Fruit fly (Drosophila melanogaster): ENCODE data around the gene Clp.

Gene Clp

DNA sequence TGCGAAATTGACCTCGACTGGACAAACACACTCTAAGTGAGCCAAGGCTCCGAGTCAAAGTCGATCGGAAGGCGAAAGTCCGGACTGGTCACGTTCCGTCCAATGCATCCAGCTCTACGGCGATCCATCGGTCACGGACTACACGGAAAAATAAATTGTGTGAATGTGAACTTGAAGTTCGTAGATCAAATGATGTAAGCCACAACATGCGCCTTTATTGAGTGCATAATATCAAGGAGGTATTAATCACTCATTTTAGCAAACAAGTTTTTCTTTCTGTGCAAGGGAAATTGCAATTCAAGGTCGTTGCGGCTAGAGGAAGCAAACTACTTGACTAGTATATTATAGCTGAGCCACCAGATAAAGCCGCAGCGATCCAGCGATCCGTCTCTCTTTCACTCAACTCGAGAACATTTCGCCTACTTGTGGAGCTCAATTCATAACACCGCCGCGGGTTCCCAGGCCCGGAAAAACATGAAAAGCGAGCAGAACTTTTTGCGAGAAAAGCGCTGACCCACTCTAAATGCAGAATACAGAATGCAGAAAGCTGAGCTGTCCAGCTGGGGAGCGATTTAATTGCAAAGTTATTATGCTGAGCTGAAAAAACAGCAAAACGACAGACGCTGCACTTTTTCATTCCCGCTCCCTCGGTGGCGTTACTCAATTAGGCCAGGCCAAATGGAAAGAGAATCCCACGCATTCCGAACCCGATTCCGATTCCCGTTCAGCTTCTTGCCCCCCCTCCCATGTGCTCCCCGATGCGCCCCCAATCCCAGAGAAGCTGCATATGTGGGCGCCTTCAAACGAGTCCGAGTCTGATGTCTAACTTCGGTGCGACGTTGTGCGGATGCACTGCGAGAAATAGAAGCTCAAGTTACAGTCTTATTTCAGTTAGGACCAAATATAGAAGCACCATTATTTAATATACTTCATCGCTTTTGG, 24.4 kb downstream of the Clp start (continued):
- TF ChIP-seq CG1621 (tag; optimal IDR thresholded peaks at IDR 0.05) (peak; percentile 45), fd59A (GFP tag; optimal IDR thresholded peaks at IDR 0.05) (peak; percentile 23), CG9139 (GFP tag; optimal IDR thresholded peaks at IDR 0.05) (no peak), CG31627 (GFP tag; optimal IDR thresholded peaks at IDR 0.05) (no peak), vri (GFP tag; optimal IDR thresholded peaks at IDR 0.05) (no peak), Gug (GFP tag; IDR thresholded peaks at IDR 0.05) (peak; percentile 38), CG7368 (GFP tag; optimal IDR thresholded peaks at IDR 0.05) (peak; percentile 18), Eip78C (GFP tag) (peak; percentile 76), fkh (GFP tag; optimal IDR thresholded peaks at IDR 0.05) (no peak), Sox14 (GFP tag; optimal IDR thresholded peaks at IDR 0.05) (peak; percentile 33), Sox102F (GFP tag; optimal IDR thresholded peaks at IDR 0.05) (no peak), CG8319 (GFP tag; optimal IDR thresholded peaks at IDR 0.05) (no peak), Lpt (GFP tag; optimal IDR thresholded peaks at IDR 0.05) (no peak), CG6854 (GFP tag; optimal IDR thresholded peaks at IDR 0.05) (peak; percentile 16), Hr38 (GFP tag; optimal IDR thresholded peaks at IDR 0.05) (no peak), Hr4 (GFP tag; optimal IDR thresholded peaks at IDR 0.05) (peak; percentile 43), Hr39 (GFP tag; optimal IDR thresholded peaks at IDR 0.05) (no peak), topi (GFP tag; optimal IDR thresholded peaks at IDR 0.05) (peak; percentile 17), eg (GFP tag; IDR thresholded peaks at IDR 0.05) (peak; percentile 74), CG16779 (tag; optimal IDR thresholded peaks at IDR 0.05) (no peak), dsx (GFP tag; optimal IDR thresholded peaks at IDR 0.05; ENCODE audit: poor library complexity, severe bottlenecking) (no peak), acj6 (GFP tag; optimal IDR thresholded peaks at IDR 0.05) (peak; percentile 18), CG34406 (GFP tag; optimal IDR thresholded peaks at IDR 0.05) (no peak), CG8632 (GFP tag; optimal IDR thresholded peaks at IDR 0.05) (no peak), cyc (GFP tag; optimal IDR thresholded peaks at IDR 0.05) (no peak), CG6163 (GFP tag; IDR thresholded peaks at IDR 0.05) (peak; percentile 80)

DNA sequence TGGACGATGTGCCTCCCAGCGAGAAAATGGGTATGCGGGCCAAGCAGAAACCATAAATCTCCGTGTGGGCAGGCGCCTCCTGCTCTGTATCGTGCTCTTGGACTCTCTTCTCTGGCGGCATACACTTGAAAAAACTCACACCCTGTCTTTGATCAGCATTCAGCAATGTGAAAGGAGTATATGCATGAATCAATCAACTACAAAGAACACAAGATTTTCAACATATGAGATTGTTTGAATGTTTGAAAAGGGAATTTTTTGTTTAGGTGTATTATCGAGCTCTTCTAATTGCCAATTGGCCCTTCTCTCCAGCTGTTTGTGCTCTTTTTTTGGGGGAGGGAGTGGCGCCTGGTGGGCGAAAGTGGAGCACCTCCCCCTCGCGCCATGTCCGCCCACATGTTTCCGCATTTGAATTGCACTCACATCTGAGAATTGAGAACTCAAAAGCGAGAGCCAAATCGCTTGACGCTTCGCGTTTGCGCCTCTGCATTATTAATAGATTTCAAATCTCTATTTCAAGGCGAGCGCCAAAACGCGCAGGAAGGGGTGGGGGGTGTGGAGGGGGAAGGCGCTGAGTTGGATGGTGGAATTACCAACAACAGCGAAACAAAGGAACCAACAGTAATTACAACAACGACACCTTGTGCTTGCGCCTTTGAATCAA, 25.7 kb downstream of the Clp start:
- TF ChIP-seq CG1621 (tag; optimal IDR thresholded peaks at IDR 0.05) = peak; percentile 27
- peak; percentile 83 for TF ChIP-seq net (GFP tag; optimal IDR thresholded peaks at IDR 0.05)
- TF ChIP-seq pdm3 (GFP tag; optimal IDR thresholded peaks at IDR 0.05) = peak; percentile 80
- peak; percentile 91 for TF ChIP-seq eg (GFP tag; IDR thresholded peaks at IDR 0.05)
- peak; percentile 50 for TF ChIP-seq CG3032 (tag; optimal IDR thresholded peaks at IDR 0.05)
- TF ChIP-seq CG10669 (GFP tag; optimal IDR thresholded peaks at IDR 0.05) = peak; percentile 63
- TF ChIP-seq CG34406 (GFP tag; optimal IDR thresholded peaks at IDR 0.05) = peak; percentile 61
- TF ChIP-seq CG11762 (GFP tag; optimal IDR thresholded peaks at IDR 0.05; ENCODE audit: insufficient read depth) = no peak
- TF ChIP-seq topi (GFP tag; optimal IDR thresholded peaks at IDR 0.05) = peak; percentile 83
- peak; percentile 85 for TF ChIP-seq CG3919 (GFP tag; optimal IDR thresholded peaks at IDR 0.05)
- TF ChIP-seq CG6276 (GFP tag; optimal IDR thresholded peaks at IDR 0.05) = peak; percentile 85
- TF ChIP-seq CG7368 (GFP tag; optimal IDR thresholded peaks at IDR 0.05) = peak; percentile 78
- TF ChIP-seq CG11294 (GFP tag; IDR thresholded peaks at IDR 0.05) = peak; percentile 74
- TF ChIP-seq Gug (GFP tag; IDR thresholded peaks at IDR 0.05) = peak; percentile 86
- TF ChIP-seq dsx (GFP tag; optimal IDR thresholded peaks at IDR 0.05; ENCODE audit: poor library complexity, severe bottlenecking) = peak; percentile 36
- peak; percentile 76 for TF ChIP-seq esn (GFP tag; optimal IDR thresholded peaks at IDR 0.05)
- peak; percentile 81 for TF ChIP-seq Met (GFP tag; optimal IDR thresholded peaks at IDR 0.05)
- peak; percentile 79 for TF ChIP-seq OdsH (GFP tag; optimal IDR thresholded peaks at IDR 0.05)
- peak; percentile 2 for TF ChIP-seq Eip93F (GFP tag; optimal IDR thresholded peaks at IDR 0.05)
- peak; percentile 37 for TF ChIP-seq CG6854 (GFP tag; optimal IDR thresholded peaks at IDR 0.05)
- peak; percentile 68 for TF ChIP-seq Smox (GFP tag; optimal IDR thresholded peaks at IDR 0.05)
- TF ChIP-seq Sox102F (GFP tag; optimal IDR thresholded peaks at IDR 0.05) = peak; percentile 76
- TF ChIP-seq CG11902 (GFP tag; optimal IDR thresholded peaks at IDR 0.05) = peak; percentile 46
- no peak for TF ChIP-seq CG9139 (GFP tag; optimal IDR thresholded peaks at IDR 0.05)
- peak; percentile 62 for TF ChIP-seq Ets96B (tag; optimal IDR thresholded peaks at IDR 0.05)
- peak; percentile 89 for TF ChIP-seq CG32006 (GFP tag; optimal IDR thresholded peaks at IDR 0.05)
- TF ChIP-seq CG4318 (GFP tag; optimal IDR thresholded peaks at IDR 0.05) = peak; percentile 80
- TF ChIP-seq CG6792 (GFP tag; optimal IDR thresholded peaks at IDR 0.05) = peak; percentile 70
- TF ChIP-seq dac (GFP tag; optimal IDR thresholded peaks at IDR 0.05) = peak; percentile 65
- TF ChIP-seq acj6 (GFP tag; optimal IDR thresholded peaks at IDR 0.05) = peak; percentile 75
- TF ChIP-seq fkh (GFP tag; optimal IDR thresholded peaks at IDR 0.05) = no peak
- no peak for TF ChIP-seq Blimp-1 (GFP tag; optimal IDR thresholded peaks at IDR 0.05)

Measured in whole organism, prepupa.